Fruit fly (Drosophila melanogaster) whole organism: ENCODE data around the gene Mrp5.

Source experiments
- CG8478 ChIP-seq: fragments of >200 bp; optimal IDR thresholded peaks from 2 replicates; lab custom pipeline; 2018; ENCODE audit warnings: inconsistent platforms
- Dll ChIP-seq: fragments of >200 bp; optimal IDR thresholded peaks from 2 replicates; lab custom pipeline; 2017
- EcR ChIP-seq, 2 experiments: fragments of >200 bp; optimal IDR thresholded peaks; 2 replicates each; lab custom pipeline; 2017; ENCODE audit warnings: missing biosample characterization in 2 of 2, missing genetic modification characterization in 2 of 2, missing genetic modification reagents in 2 of 2
- pan ChIP-seq: fragments of >200 bp; optimal IDR thresholded peaks from 2 replicates; lab custom pipeline; 2017
- psq ChIP-seq: fragments of >200 bp; optimal IDR thresholded peaks from 2 replicates; lab custom pipeline; 2017

DNA sequence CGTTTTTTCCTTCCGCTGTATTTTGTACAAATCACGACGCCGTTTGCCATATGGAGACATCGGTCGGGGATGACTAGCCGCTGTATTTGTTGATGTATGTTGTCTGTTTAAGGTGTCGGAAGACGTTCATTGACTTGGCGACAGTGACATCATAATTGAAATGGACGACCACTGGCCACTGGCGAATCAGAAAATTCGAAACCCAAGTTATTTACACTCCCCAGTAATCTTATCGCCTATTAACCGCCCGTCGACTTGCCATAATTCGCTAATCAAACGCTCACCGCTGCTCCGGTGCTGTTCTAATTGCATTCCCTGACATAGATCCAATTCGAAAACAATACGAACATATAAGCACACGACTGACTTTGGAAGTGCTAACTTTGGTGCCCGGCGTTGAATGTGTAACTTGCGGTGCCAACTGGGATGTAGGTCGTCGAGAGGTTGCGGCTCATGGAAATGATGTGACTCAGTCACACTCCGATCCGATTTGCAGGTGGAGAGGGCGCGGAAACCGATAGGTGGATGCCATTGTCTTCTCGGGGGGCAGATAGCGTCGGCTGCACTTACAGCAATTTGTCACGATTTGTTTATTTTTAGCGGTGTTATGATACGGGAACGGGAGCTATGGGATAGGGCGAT is 34.2 kb upstream of the Mrp5 start:
- TF ChIP-seq CG8478 (lab: Kevin White, UChicago) (no peak), Dll (lab: Kevin White, UChicago) (no peak), pan (no peak), psq (lab: Kevin White, UChicago) (no peak), EcR (GFP tag; optimal IDR thresholded peaks at IDR 0.05; lab: Kevin White, UChicago) (no peak)
